Fruit fly (Drosophila melanogaster): Measurements from ENCODE around the gene Cp36.

Cp36 gene

dm6 chrX:8468962-8469459 is 10.1 kb upstream of the Cp36 start, which contains the start of gene CG12116:
Gene CG12116, minus strand, starts transcription at chrX:8469012.
- TF ChIP-seq Rel (GFP tag; optimal IDR thresholded peaks at IDR 0.05) (no peak), Rel (tag; optimal IDR thresholded peaks at IDR 0.05) (peak; percentile 80), CG32264 (GFP tag; optimal IDR thresholded peaks at IDR 0.05) (no peak), psq (GFP tag; optimal IDR thresholded peaks at IDR 0.05) (peak; percentile 9), ey (GFP tag; optimal IDR thresholded peaks at IDR 0.05) (peak; percentile 71), HLH106 (tag; optimal IDR thresholded peaks at IDR 0.05) (peak; percentile 35), rgr (GFP tag; optimal IDR thresholded peaks at IDR 0.05) (peak; percentile 66), foxo (GFP tag; optimal IDR thresholded peaks at IDR 0.05) (peak in 1 of 2 experiments; percentile 61), Hnf4 (GFP tag; optimal IDR thresholded peaks at IDR 0.05) (peak; percentile 42), woc (GFP tag; optimal IDR thresholded peaks at IDR 0.05) (no peak), br (GFP tag; optimal IDR thresholded peaks at IDR 0.05) (peak; percentile 53), OdsH (GFP tag; optimal IDR thresholded peaks at IDR 0.05) (peak; percentile 62), fru (GFP tag; optimal IDR thresholded peaks at IDR 0.05) (peak; percentile 65), usp (GFP tag; optimal IDR thresholded peaks at IDR 0.05) (no peak), h (GFP tag; optimal IDR thresholded peaks at IDR 0.05) (peak; percentile 64)

dm6 chrX:8469606-8470005 is 9.5 kb upstream of the Cp36 start:
- TF ChIP-seq rgr (GFP tag; optimal IDR thresholded peaks at IDR 0.05) (no peak), Rel (GFP tag; optimal IDR thresholded peaks at IDR 0.05) (no peak), Rel (tag; optimal IDR thresholded peaks at IDR 0.05) (peak; percentile 84)

- TF ChIP-seq dsf (GFP tag; optimal IDR thresholded peaks at IDR 0.05; ENCODE audit: borderline replicate concordance) (no peak), Vsx2 (GFP tag; optimal IDR thresholded peaks at IDR 0.05; ENCODE audit: partially characterized antibody) (no peak), Abd-B (GFP tag; optimal IDR thresholded peaks at IDR 0.05) (no peak), Rel (GFP tag; optimal IDR thresholded peaks at IDR 0.05) (no peak), Rel (tag; optimal IDR thresholded peaks at IDR 0.05) (no peak), lola (GFP tag; optimal IDR thresholded peaks at IDR 0.05) (no peak), HLH106 (tag; optimal IDR thresholded peaks at IDR 0.05) (no peak), dmrt93B (GFP tag; optimal IDR thresholded peaks at IDR 0.05) (no peak), psq (GFP tag; optimal IDR thresholded peaks at IDR 0.05) (no peak), sv (GFP tag; optimal IDR thresholded peaks at IDR 0.05) (no peak), dl (GFP tag; optimal IDR thresholded peaks at IDR 0.05; ENCODE audit: insufficient read depth in 1 of 2, partially characterized antibody in 2 of 2) (no peak), GATAd (GFP tag; optimal IDR thresholded peaks at IDR 0.05) (no peak), CG9705 (GFP tag; optimal IDR thresholded peaks at IDR 0.05) (no peak), CG32264 (GFP tag; optimal IDR thresholded peaks at IDR 0.05) (no peak), usp (GFP tag; optimal IDR thresholded peaks at IDR 0.05) (no peak), Myc (optimal IDR thresholded peaks at IDR 0.05) (no peak), woc (GFP tag; optimal IDR thresholded peaks at IDR 0.05) (no peak), Dfd (GFP tag; optimal IDR thresholded peaks at IDR 0.05) (no peak), tai (GFP tag; optimal IDR thresholded peaks at IDR 0.05) (no peak), Hr83 (GFP tag; optimal IDR thresholded peaks at IDR 0.05; ENCODE audit: poor library complexity, severe bottlenecking) (no peak), sage (GFP tag; optimal IDR thresholded peaks at IDR 0.05) (no peak)
Observed at dm6 chrX:8470588-8470987, 8.5 kb upstream of the Cp36 start, which contains the start of gene Cp7Fa. Gene Cp7Fa, plus strand, starts transcription at chrX:8470888.

dm6 chrX:8473339-8473887 is 5.7 kb upstream of the Cp36 start, which contains the start of gene Cp7Fb:
Gene Cp7Fb, plus strand, starts transcription at chrX:8473837.
- TF ChIP-seq Sp1 (GFP tag; optimal IDR thresholded peaks at IDR 0.05) (no peak), Myc (optimal IDR thresholded peaks at IDR 0.05) (no peak), lola (GFP tag; optimal IDR thresholded peaks at IDR 0.05) (no peak)

DNA sequence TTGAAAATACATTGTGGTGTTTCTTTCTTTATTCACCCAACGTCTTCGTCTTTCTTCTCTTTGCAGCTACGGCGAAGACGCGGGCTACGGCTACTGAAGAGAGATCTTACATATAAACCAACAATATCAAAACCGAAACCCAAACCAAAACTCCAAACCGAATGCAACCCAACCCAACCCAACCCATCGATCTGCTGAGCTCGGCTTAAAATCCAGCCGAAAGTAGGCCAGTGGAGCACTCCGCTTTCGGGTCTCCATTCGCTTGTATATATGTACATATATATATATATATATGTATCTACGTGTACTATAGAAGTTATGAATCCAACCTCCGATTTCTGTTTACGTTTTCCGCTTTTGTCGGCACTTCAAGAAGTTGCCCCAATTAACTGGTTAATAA is 3.5 kb upstream of the Cp36 start:
- TF ChIP-seq dmrt93B (GFP tag; optimal IDR thresholded peaks at IDR 0.05): no peak
- TF ChIP-seq lola (GFP tag; optimal IDR thresholded peaks at IDR 0.05): no peak
- TF ChIP-seq ey (GFP tag; optimal IDR thresholded peaks at IDR 0.05): no peak
- no peak for TF ChIP-seq Mio (GFP tag; optimal IDR thresholded peaks at IDR 0.05)
- no peak for TF ChIP-seq rgr (GFP tag; optimal IDR thresholded peaks at IDR 0.05)
